Fruit fly (Drosophila melanogaster): ENCODE data around the gene CG43760.

The CG43760 gene

dm6 chr2L:15776752-15777151, at the start of gene CG43760:
CG43760 (minus strand) TSS chr2L:15776852.
- TF ChIP-seq Ets21C (GFP tag; optimal IDR thresholded peaks at IDR 0.05) = no peak
- TF ChIP-seq CG31627 (GFP tag; optimal IDR thresholded peaks at IDR 0.05) = no peak

- TF ChIP-seq svp (GFP tag) (peak; percentile 72), CG3919 (GFP tag; optimal IDR thresholded peaks at IDR 0.05) (no peak)
Measured at dm6 chr2L:15812041-15812440, 35.4 kb upstream of the CG43760 start, which contains the start of gene CG42876. CG42876 (minus strand) TSS chr2L:15812141.

dm6 chr2L:15796300-15796699, 19.6 kb upstream of the CG43760 start:
- no peak for TF ChIP-seq Sox102F (GFP tag; optimal IDR thresholded peaks at IDR 0.05)
- TF ChIP-seq spab (GFP tag; optimal IDR thresholded peaks at IDR 0.05) = no peak
- TF ChIP-seq achi (GFP tag; optimal IDR thresholded peaks at IDR 0.05) = no peak
- no peak for TF ChIP-seq CG6276 (GFP tag; optimal IDR thresholded peaks at IDR 0.05)
- TF ChIP-seq vri (GFP tag; optimal IDR thresholded peaks at IDR 0.05) = no peak
- TF ChIP-seq CG6808 (GFP tag; optimal IDR thresholded peaks at IDR 0.05) = no peak
- no peak for TF ChIP-seq Gug (GFP tag; IDR thresholded peaks at IDR 0.05)
- no peak for TF ChIP-seq net (GFP tag; optimal IDR thresholded peaks at IDR 0.05)
- TF ChIP-seq Sox15 (GFP tag; optimal IDR thresholded peaks at IDR 0.05) = no peak
- no peak for TF ChIP-seq Eip93F (GFP tag; optimal IDR thresholded peaks at IDR 0.05)
- no peak for TF ChIP-seq CG8119 (GFP tag; IDR thresholded peaks at IDR 0.05)
- no peak for TF ChIP-seq CG8319 (GFP tag; optimal IDR thresholded peaks at IDR 0.05)
- no peak for TF ChIP-seq CG10669 (GFP tag; optimal IDR thresholded peaks at IDR 0.05)
- TF ChIP-seq CG32006 (GFP tag; optimal IDR thresholded peaks at IDR 0.05) = no peak
- TF ChIP-seq CG11902 (GFP tag; optimal IDR thresholded peaks at IDR 0.05) = no peak
- no peak for TF ChIP-seq CG6854 (GFP tag; optimal IDR thresholded peaks at IDR 0.05)
- no peak for TF ChIP-seq CG1621 (tag; optimal IDR thresholded peaks at IDR 0.05)
- TF ChIP-seq Eip75B (GFP tag; optimal IDR thresholded peaks at IDR 0.05) = no peak
- TF ChIP-seq Sox14 (GFP tag; optimal IDR thresholded peaks at IDR 0.05) = no peak

- no peak for TF ChIP-seq CG6854 (GFP tag; optimal IDR thresholded peaks at IDR 0.05)
- no peak for TF ChIP-seq eg (GFP tag; IDR thresholded peaks at IDR 0.05)
- TF ChIP-seq dsx (GFP tag; optimal IDR thresholded peaks at IDR 0.05; ENCODE audit: poor library complexity, severe bottlenecking) = no peak
- no peak for TF ChIP-seq vri (GFP tag; optimal IDR thresholded peaks at IDR 0.05)
- no peak for TF ChIP-seq CG8632 (GFP tag; optimal IDR thresholded peaks at IDR 0.05)
- TF ChIP-seq esn (GFP tag; optimal IDR thresholded peaks at IDR 0.05) = no peak
- TF ChIP-seq CG3919 (GFP tag; optimal IDR thresholded peaks at IDR 0.05) = no peak
- no peak for TF ChIP-seq Blimp-1 (GFP tag; optimal IDR thresholded peaks at IDR 0.05)
- no peak for TF ChIP-seq CG15336 (GFP tag; IDR thresholded peaks at IDR 0.05)
- no peak for TF ChIP-seq svp (GFP tag)
- no peak for TF ChIP-seq CG6163 (GFP tag; IDR thresholded peaks at IDR 0.05)
- no peak for TF ChIP-seq Eip75B (GFP tag; optimal IDR thresholded peaks at IDR 0.05)
- TF ChIP-seq CG8119 (GFP tag; IDR thresholded peaks at IDR 0.05) = no peak
- TF ChIP-seq CG8319 (GFP tag; optimal IDR thresholded peaks at IDR 0.05) = no peak
- no peak for TF ChIP-seq CG31627 (GFP tag; optimal IDR thresholded peaks at IDR 0.05)
- no peak for TF ChIP-seq Eip93F (GFP tag; optimal IDR thresholded peaks at IDR 0.05)
- no peak for TF ChIP-seq Sox14 (GFP tag; optimal IDR thresholded peaks at IDR 0.05)
- TF ChIP-seq fkh (GFP tag; optimal IDR thresholded peaks at IDR 0.05) = no peak
- no peak for TF ChIP-seq Smox (GFP tag; optimal IDR thresholded peaks at IDR 0.05)
Measured at dm6 chr2L:15783785-15784184, 7.1 kb upstream of the CG43760 start, which contains the start of gene t-Grip91. t-Grip91 (plus strand) TSS chr2L:15784085.

- TF ChIP-seq fd85E (GFP tag; optimal IDR thresholded peaks at IDR 0.05) (no peak), CG7368 (GFP tag; optimal IDR thresholded peaks at IDR 0.05) (no peak), CG6854 (GFP tag; optimal IDR thresholded peaks at IDR 0.05) (no peak), cyc (GFP tag; optimal IDR thresholded peaks at IDR 0.05) (no peak), CG9139 (GFP tag; optimal IDR thresholded peaks at IDR 0.05) (no peak), CG11902 (GFP tag; optimal IDR thresholded peaks at IDR 0.05) (no peak), CG6808 (GFP tag; optimal IDR thresholded peaks at IDR 0.05) (no peak), svp (GFP tag) (no peak), CG8319 (GFP tag; optimal IDR thresholded peaks at IDR 0.05) (no peak), CG31627 (GFP tag; optimal IDR thresholded peaks at IDR 0.05) (no peak), Hr38 (GFP tag; optimal IDR thresholded peaks at IDR 0.05) (no peak)
Measured at dm6 chr2L:15782996-15783395, 6.3 kb upstream of the CG43760 start.

Measured in whole organism, prepupa.